Worm (Caenorhabditis elegans): ENCODE data around the gene xbp-1.

xbp-1 gene

DNA sequence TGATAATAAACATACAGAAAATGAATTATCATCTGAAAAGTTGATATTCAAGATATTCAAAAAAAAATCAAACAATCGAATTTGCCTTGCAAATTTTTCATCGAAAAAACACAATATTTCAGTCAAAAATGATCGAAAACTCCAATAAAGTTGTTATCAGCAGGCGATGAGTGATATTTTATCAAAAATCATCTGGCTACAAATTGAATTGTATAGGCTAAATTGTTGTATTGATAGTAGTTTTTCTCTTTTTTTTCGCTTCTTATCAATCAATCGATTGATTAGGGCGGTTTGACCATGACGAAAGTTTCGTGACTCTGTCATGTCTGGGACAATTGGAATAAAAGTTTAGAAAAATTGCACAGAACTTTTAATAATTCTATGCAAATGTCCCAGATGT, 46.5 kb downstream of the xbp-1 start:
- TF ChIP-seq elt-2 (tag; optimal IDR thresholded peaks at IDR 0.05), result peak; percentile 77
- TF ChIP-seq pha-2 (tag; optimal IDR thresholded peaks at IDR 0.05), result no peak

ce11 chrIII:4241181-4241580, 47.6 kb downstream of the xbp-1 start:
- no peak for TF ChIP-seq unc-42 (tag; optimal IDR thresholded peaks at IDR 0.05)
- no peak for TF ChIP-seq npax-4 (tag; optimal IDR thresholded peaks at IDR 0.05)
- no peak for TF ChIP-seq rnt-1 (tag; optimal IDR thresholded peaks at IDR 0.05)
- no peak for TF ChIP-seq nfya-1 (tag; optimal IDR thresholded peaks at IDR 0.05)
- TF ChIP-seq hlh-30 (tag; optimal IDR thresholded peaks at IDR 0.05; ENCODE audit: insufficient read depth), result no peak
- TF ChIP-seq unc-86 (tag; optimal IDR thresholded peaks at IDR 0.05), result no peak
- no peak for TF ChIP-seq madf-2 (tag; optimal IDR thresholded peaks at IDR 0.05)
- TF ChIP-seq ref-2 (tag; optimal IDR thresholded peaks at IDR 0.05), result no peak
- no peak for TF ChIP-seq ets-4 (tag; optimal IDR thresholded peaks at IDR 0.05)
- TF ChIP-seq gmeb-2 (tag; optimal IDR thresholded peaks at IDR 0.05), result no peak

DNA sequence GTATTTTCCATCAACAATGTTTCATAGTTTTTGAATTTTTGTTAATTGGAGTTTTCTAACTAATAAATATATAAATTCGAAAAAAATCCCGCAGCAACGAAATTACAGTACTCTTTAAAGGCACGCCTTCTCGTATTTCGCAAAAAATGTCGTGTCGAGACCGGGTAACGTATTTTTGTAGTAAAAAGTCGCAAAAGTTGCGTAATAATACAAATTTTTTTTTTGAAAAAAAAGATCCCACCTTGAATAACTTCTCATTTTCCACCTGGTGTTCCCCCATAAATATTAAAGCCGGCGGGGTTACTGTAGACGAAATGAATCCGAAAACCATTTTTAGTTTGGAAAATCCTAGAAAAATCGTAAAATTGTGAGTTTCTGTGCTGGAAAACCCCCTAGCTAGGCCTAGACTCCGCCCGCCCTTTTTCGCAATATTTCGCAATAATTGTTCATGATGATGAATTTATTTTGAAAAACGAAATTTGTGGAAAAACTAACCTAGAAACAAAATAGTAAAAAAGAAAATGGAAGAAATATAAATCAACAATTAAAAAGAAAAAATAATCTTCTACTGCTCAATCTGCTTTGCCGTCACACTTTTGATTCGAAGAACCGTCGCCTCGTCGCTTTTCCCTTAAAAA, 48.7 kb downstream of the xbp-1 start, which contains the start of gene F43C1.7:
TSS of gene F43C1.7 (minus strand) at position 351 of the 638 bp plus-strand sequence.
- TF ChIP-seq syd-9 (tag; optimal IDR thresholded peaks at IDR 0.05) (no peak), pat-9 (tag; optimal IDR thresholded peaks at IDR 0.05) (no peak), ceh-48 (tag; optimal IDR thresholded peaks at IDR 0.05) (no peak), rnt-1 (tag; optimal IDR thresholded peaks at IDR 0.05) (no peak), ztf-16 (tag; optimal IDR thresholded peaks at IDR 0.05) (no peak), ceh-22 (tag; optimal IDR thresholded peaks at IDR 0.05) (no peak), pqm-1 (tag; optimal IDR thresholded peaks at IDR 0.05) (no peak), dve-1 (tag; optimal IDR thresholded peaks at IDR 0.05) (no peak), fax-1 (tag; optimal IDR thresholded peaks at IDR 0.05) (no peak), ceh-2 (tag; optimal IDR thresholded peaks at IDR 0.05) (no peak), nfya-1 (tag; optimal IDR thresholded peaks at IDR 0.05) (no peak)

ce11 chrIII:4243461-4243860, 49.9 kb downstream of the xbp-1 start, which contains the start of gene mrpl-21:
TSS of gene mrpl-21 (minus strand) at chrIII:4243561.
- TF ChIP-seq ref-2 (tag; optimal IDR thresholded peaks at IDR 0.05) (no peak), hlh-13 (GFP tag; optimal IDR thresholded peaks at IDR 0.05) (no peak), pqm-1 (tag; optimal IDR thresholded peaks at IDR 0.05) (no peak), fax-1 (tag; optimal IDR thresholded peaks at IDR 0.05) (no peak), unc-86 (tag; optimal IDR thresholded peaks at IDR 0.05) (no peak), ceh-6 (GFP tag; optimal IDR thresholded peaks at IDR 0.05) (no peak), pha-2 (tag; optimal IDR thresholded peaks at IDR 0.05) (no peak), elt-4 (tag; optimal IDR thresholded peaks at IDR 0.05) (no peak), sdc-2 (tag; optimal IDR thresholded peaks at IDR 0.05) (no peak), pag-3 (tag; optimal IDR thresholded peaks at IDR 0.05; ENCODE audit: borderline replicate concordance) (no peak), rnt-1 (tag; optimal IDR thresholded peaks at IDR 0.05) (no peak), unc-3 (GFP tag; conservative IDR thresholded peaks at IDR 0.05) (no peak), unc-3 (tag; optimal IDR thresholded peaks at IDR 0.05) (no peak), ceh-24 (tag; optimal IDR thresholded peaks at IDR 0.05) (no peak), che-1 (tag; optimal IDR thresholded peaks at IDR 0.05) (no peak), ceh-19 (GFP tag; optimal IDR thresholded peaks at IDR 0.05) (no peak), tbx-7 (tag; optimal IDR thresholded peaks at IDR 0.05) (no peak), ztf-16 (tag; optimal IDR thresholded peaks at IDR 0.05) (no peak), ceh-9 (tag; optimal IDR thresholded peaks at IDR 0.05) (no peak), pha-4 (tag; optimal IDR thresholded peaks at IDR 0.05) (no peak)

DNA sequence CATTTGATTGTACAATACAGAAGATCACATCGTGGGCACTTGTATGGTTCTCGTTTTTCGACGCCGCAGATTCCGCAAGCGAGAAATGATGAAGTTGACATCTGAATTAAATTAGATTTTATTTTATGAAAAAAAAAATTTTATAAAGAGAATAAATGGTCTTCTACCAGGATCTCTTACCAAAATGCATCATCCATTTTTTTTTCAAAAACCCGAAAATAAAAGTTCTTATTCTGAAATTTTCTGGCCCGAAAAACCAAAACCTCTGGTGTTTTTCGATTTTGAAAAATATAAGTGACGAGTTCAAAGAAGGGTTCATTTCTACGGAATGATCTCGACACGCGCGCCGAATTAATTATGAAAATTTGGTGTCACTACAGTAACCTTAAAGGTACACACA, 50.7 kb downstream of the xbp-1 start, which contains the start of gene zhit-2:
TSS of gene zhit-2 (minus strand) at position 101 of the 400 bp plus-strand sequence.
- TF ChIP-seq F13H6.1 (tag; optimal IDR thresholded peaks at IDR 0.05) (no peak), ttx-3 (tag; optimal IDR thresholded peaks at IDR 0.05) (no peak), ets-4 (tag; optimal IDR thresholded peaks at IDR 0.05) (no peak), nfya-1 (tag; optimal IDR thresholded peaks at IDR 0.05) (no peak), fax-1 (tag; optimal IDR thresholded peaks at IDR 0.05) (no peak), ceh-2 (tag; optimal IDR thresholded peaks at IDR 0.05) (no peak), nhr-11 (tag; optimal IDR thresholded peaks at IDR 0.05) (no peak), dmd-4 (tag; optimal IDR thresholded peaks at IDR 0.05; ENCODE audit: borderline replicate concordance) (no peak)
